Worm (Caenorhabditis elegans) whole organism, young adult: ENCODE data around the gene hrpl-1.

Experiments used
- B0035.1 ChIP-seq: sonication (generic microtip); optimal IDR thresholded peaks from 2 replicates; lab custom pipeline; 2016; ENCODE audit warnings: missing genetic modification characterization, mild to moderate bottlenecking, missing compliant biosample characterization, missing genotype, missing genetic modification reagents
- B0336.3 ChIP-seq: fragments of 200-800 bp; sonication (Bioruptor generic); IDR thresholded peaks from 2 replicates; pipeline ENCODE4 v1.3.6; 2022; ENCODE audit warnings: missing genetic modification characterization, missing compliant biosample characterization
- F23B12.7 ChIP-seq: sonication (generic microtip); optimal IDR thresholded peaks from 2 replicates; lab custom pipeline; 2017; ENCODE audit warnings: missing genetic modification characterization, mild to moderate bottlenecking, missing compliant biosample characterization, antibody characterized with exemption, moderate library complexity; ENCODE audit not compliant: insufficient read depth
- F37B4.10 ChIP-seq: fragments of 200-800 bp; sonication (Bioruptor generic); IDR thresholded peaks from 2 replicates; pipeline ENCODE4 v1.3.6; 2022; ENCODE audit warnings: missing genetic modification characterization, missing compliant biosample characterization
- F39B2.1 ChIP-seq: fragments of 200-800 bp; sonication (Bioruptor generic); IDR thresholded peaks from 2 replicates; pipeline ENCODE4 v1.3.6; 2022; ENCODE audit warnings: missing genetic modification reagents, missing genetic modification characterization, missing compliant biosample characterization
- F49E8.2 ChIP-seq: sonication (generic microtip); optimal IDR thresholded peaks from 3 replicates; lab custom pipeline; 2017; ENCODE audit warnings: missing genetic modification characterization, mild to moderate bottlenecking, missing compliant biosample characterization, antibody characterized with exemption, moderate library complexity; ENCODE audit not compliant: insufficient read depth
- F52B5.7 ChIP-seq: sonication (generic microtip); optimal IDR thresholded peaks from 2 replicates; lab custom pipeline; 2016; ENCODE audit warnings: mild to moderate bottlenecking, missing genetic modification characterization, missing compliant biosample characterization
- Y53F4B.3 ChIP-seq: fragments of 200-800 bp; sonication (Bioruptor generic); IDR thresholded peaks from 2 replicates; pipeline ENCODE4 v1.3.6; 2022; ENCODE audit warnings: missing genetic modification reagents, missing genetic modification characterization, missing compliant biosample characterization
- Y53G8AR.9 ChIP-seq: fragments of 200-800 bp; sonication (Bioruptor generic); conservative IDR thresholded peaks from 2 replicates; pipeline ENCODE4 v1.3.6; 2022; ENCODE audit warnings: missing genetic modification reagents, missing genetic modification characterization, missing compliant biosample characterization
- Y79H2A.3 ChIP-seq: fragments of 200-800 bp; sonication (Bioruptor generic); conservative IDR thresholded peaks from 2 replicates; pipeline ENCODE4 v1.3.6; 2022; ENCODE audit warnings: missing genetic modification reagents, missing genetic modification characterization, missing compliant biosample characterization
- ZK185.1 ChIP-seq: sonication (generic microtip); optimal IDR thresholded peaks from 2 replicates; lab custom pipeline; 2016; ENCODE audit warnings: mild to moderate bottlenecking, missing genetic modification characterization, missing compliant biosample characterization; ENCODE audit not compliant: poor library complexity, severe bottlenecking
- ama-1 ChIP-seq, 3 experiments: fragments of 150-350 bp in 1 of 3; sonication (generic microtip) in 2 of 3; optimal IDR thresholded peaks; 2 replicates each; lab custom pipeline; 2014 to 2018; ENCODE audit warnings: missing biosample characterization in 2 of 3, missing genetic modification characterization in 2 of 3, missing genetic modification reagents in 2 of 3
- athp-1 ChIP-seq: sonication (generic microtip); optimal IDR thresholded peaks from 2 replicates; lab custom pipeline; 2017; ENCODE audit warnings: mild to moderate bottlenecking, missing genetic modification characterization, missing compliant biosample characterization
- cebp-1 ChIP-seq, 2 experiments: fragments of 200-800 bp in 1 of 2; sonication (Bioruptor generic) in 1 of 2; sonication (generic microtip) in 1 of 2; IDR thresholded peaks in 1 of 2; optimal IDR thresholded peaks in 1 of 2; 2 replicates each; pipeline versions ENCODE4 v1.3.6 to Lab custom; 2017 to 2022; ENCODE audit warnings: missing compliant biosample characterization in 2 of 2, missing genetic modification characterization in 2 of 2, mild to moderate bottlenecking in 1 of 2, missing genetic modification reagents in 1 of 2, moderate library complexity in 1 of 2
- ceh-58 ChIP-seq: fragments of 200-800 bp; sonication (Bioruptor generic); IDR thresholded peaks from 2 replicates; pipeline ENCODE4 v1.3.6; 2022; ENCODE audit warnings: missing genetic modification characterization, missing compliant biosample characterization
- ceh-91 ChIP-seq: fragments of 200-800 bp; sonication (Bioruptor generic); IDR thresholded peaks from 2 replicates; pipeline ENCODE4 v1.3.6; 2022; ENCODE audit warnings: missing genetic modification reagents, missing genetic modification characterization, missing compliant biosample characterization
- dox-1 ChIP-seq: fragments of 200-800 bp; sonication (Bioruptor generic); IDR thresholded peaks from 2 replicates; pipeline ENCODE4 v1.3.6; 2022; ENCODE audit warnings: missing genetic modification reagents, missing genetic modification characterization, missing compliant biosample characterization
- egrh-3 ChIP-seq: fragments of 200-800 bp; sonication (Bioruptor generic); IDR thresholded peaks from 2 replicates; pipeline ENCODE4 v1.3.6; 2022; ENCODE audit warnings: missing genetic modification reagents, missing genetic modification characterization, missing compliant biosample characterization
- ekl-4 ChIP-seq: fragments of 200-800 bp; sonication (Bioruptor generic); IDR thresholded peaks from 2 replicates; pipeline ENCODE4 v1.3.6; 2022; ENCODE audit warnings: missing genetic modification reagents, missing genetic modification characterization, missing compliant biosample characterization
- hmg-1.2 ChIP-seq: fragments of 200-800 bp; sonication (Bioruptor generic); IDR thresholded peaks from 2 replicates; pipeline ENCODE4 v1.3.6; 2022; ENCODE audit warnings: missing genetic modification reagents, missing genetic modification characterization, missing compliant biosample characterization
- hsf-1 ChIP-seq: fragments of 200-800 bp; sonication (Bioruptor generic); IDR thresholded peaks from 2 replicates; pipeline ENCODE4 v1.3.6; 2022; ENCODE audit warnings: missing genetic modification reagents, missing genetic modification characterization, missing compliant biosample characterization
- lin-35 ChIP-seq, 3 experiments: fragments of 150-350 bp in 2 of 3; sonication (generic microtip) in 1 of 3; optimal IDR thresholded peaks; 2 replicates each; lab custom pipeline; 2014 to 2018; ENCODE audit warnings: missing biosample characterization in 3 of 3, missing genetic modification characterization in 3 of 3, missing genetic modification reagents in 3 of 3
- lin-54 ChIP-seq: fragments of 200-800 bp; sonication (Bioruptor generic); optimal IDR thresholded peaks from 2 replicates; lab custom pipeline; 2018; ENCODE audit warnings: mild to moderate bottlenecking, missing genetic modification characterization, missing compliant biosample characterization
- lir-1 ChIP-seq: fragments of 200-800 bp; sonication (Bioruptor generic); conservative IDR thresholded peaks from 2 replicates; pipeline ENCODE4 v1.3.6; 2022; ENCODE audit warnings: missing genetic modification reagents, missing genetic modification characterization, missing compliant biosample characterization
- mcd-1 ChIP-seq: fragments of 200-800 bp; sonication (Bioruptor generic); IDR thresholded peaks from 2 replicates; pipeline ENCODE4 v1.3.6; 2022; ENCODE audit warnings: missing genetic modification reagents, missing genetic modification characterization, missing compliant biosample characterization
- mel-28 ChIP-seq: sonication (generic microtip); optimal IDR thresholded peaks from 2 replicates; lab custom pipeline; 2016; ENCODE audit warnings: borderline replicate concordance, mild to moderate bottlenecking, missing genetic modification characterization, missing compliant biosample characterization
- nfya-1 ChIP-seq: sonication (generic microtip); optimal IDR thresholded peaks from 2 replicates; lab custom pipeline; 2017; ENCODE audit warnings: antibody characterized with exemption, missing compliant biosample characterization, missing genetic modification characterization, borderline replicate concordance; ENCODE audit not compliant: insufficient read depth
- nfyb-1 ChIP-seq: fragments of 200-800 bp; sonication (Bioruptor generic); IDR thresholded peaks from 2 replicates; pipeline ENCODE4 v1.3.6; 2022; ENCODE audit warnings: missing genetic modification reagents, missing genetic modification characterization, missing compliant biosample characterization
- nhr-120 ChIP-seq: fragments of 200-800 bp; sonication (Bioruptor generic); IDR thresholded peaks from 2 replicates; pipeline ENCODE4 v1.3.6; 2022; ENCODE audit warnings: missing genetic modification characterization, missing compliant biosample characterization
- nhr-90 ChIP-seq: sonication (generic microtip); optimal IDR thresholded peaks from 2 replicates; lab custom pipeline; 2016; ENCODE audit warnings: missing genotype, mild to moderate bottlenecking, missing genetic modification characterization, missing compliant biosample characterization
- pbrm-1 ChIP-seq: fragments of 200-800 bp; sonication (Bioruptor generic); IDR thresholded peaks from 2 replicates; pipeline ENCODE4 v1.3.6; 2022; ENCODE audit warnings: missing genetic modification reagents, missing genetic modification characterization, missing compliant biosample characterization
- pha-4 ChIP-seq: fragments of 150-350 bp; sonication (generic microtip); optimal IDR thresholded peaks from 2 replicates; lab custom pipeline; 2014; ENCODE audit warnings: missing biosample characterization, missing genetic modification reagents, missing genetic modification characterization
- repo-1 ChIP-seq: sonication (generic microtip); optimal IDR thresholded peaks from 2 replicates; lab custom pipeline; 2017; ENCODE audit warnings: mild to moderate bottlenecking, missing genetic modification characterization, missing compliant biosample characterization
- rpc-1 ChIP-seq, 2 experiments: fragments of 150-350 bp in 1 of 2; sonication (generic microtip) in 1 of 2; optimal IDR thresholded peaks; 2 replicates each; lab custom pipeline; 2014 to 2018; ENCODE audit warnings: missing biosample characterization in 1 of 2, missing genetic modification characterization in 1 of 2, missing genetic modification reagents in 1 of 2, missing genotype in 1 of 2
- snpc-3.4 ChIP-seq: sonication (generic microtip); optimal IDR thresholded peaks from 2 replicates; lab custom pipeline; 2017; ENCODE audit warnings: missing genetic modification characterization, mild to moderate bottlenecking, missing compliant biosample characterization, antibody characterized with exemption, moderate library complexity, missing genotype, missing genetic modification reagents
- snpc-4 ChIP-seq, 5 experiments: fragments of 150-350 bp in 1 of 5; sonication (generic microtip) in 4 of 5; optimal IDR thresholded peaks; 2 replicates each; lab custom pipeline; 2014 to 2018; ENCODE audit warnings: missing genetic modification characterization in 5 of 5, missing biosample characterization in 3 of 5, antibody characterized with exemption in 2 of 5, mild to moderate bottlenecking in 2 of 5, missing compliant biosample characterization in 2 of 5, missing genotype in 2 of 5, moderate library complexity in 2 of 5, missing genetic modification reagents in 1 of 5
- tlf-1 ChIP-seq: fragments of 200-800 bp; sonication (Bioruptor generic); optimal IDR thresholded peaks from 2 replicates; lab custom pipeline; 2018; ENCODE audit warnings: mild to moderate bottlenecking, missing genetic modification characterization, missing compliant biosample characterization
- zfh-2 ChIP-seq: fragments of 200-800 bp; sonication (Bioruptor generic); conservative IDR thresholded peaks from 2 replicates; pipeline ENCODE4 v1.3.6; 2022; ENCODE audit warnings: missing genetic modification reagents, missing genetic modification characterization, missing compliant biosample characterization
- ztf-18 ChIP-seq: sonication (generic microtip); optimal IDR thresholded peaks from 2 replicates; lab custom pipeline; 2016; ENCODE audit warnings: missing genotype, mild to moderate bottlenecking, missing genetic modification characterization, missing compliant biosample characterization
- ztf-22 ChIP-seq: fragments of 200-800 bp; sonication (Bioruptor generic); optimal IDR thresholded peaks from 2 replicates; lab custom pipeline; 2018; ENCODE audit warnings: mild to moderate bottlenecking, missing genetic modification characterization, moderate library complexity, missing compliant biosample characterization
- ztf-26 ChIP-seq: sonication (generic microtip); optimal IDR thresholded peaks from 2 replicates; lab custom pipeline; 2017; ENCODE audit warnings: missing genetic modification characterization, missing compliant biosample characterization
- ztf-28 ChIP-seq: fragments of 200-800 bp; sonication (Bioruptor generic); IDR thresholded peaks from 2 replicates; pipeline ENCODE4 v1.3.6; 2022; ENCODE audit warnings: missing genetic modification reagents, missing genetic modification characterization, missing compliant biosample characterization
- ztf-3 ChIP-seq: fragments of 200-800 bp; sonication (Bioruptor generic); optimal IDR thresholded peaks from 2 replicates; lab custom pipeline; 2018; ENCODE audit warnings: mild to moderate bottlenecking, missing genetic modification characterization, missing compliant biosample characterization
- ztf-6 ChIP-seq: fragments of 200-800 bp; sonication (Bioruptor generic); IDR thresholded peaks from 2 replicates; pipeline ENCODE4 v1.3.6; 2022; ENCODE audit warnings: missing genetic modification reagents, missing genetic modification characterization, missing compliant biosample characterization

Gene hrpl-1

DNA sequence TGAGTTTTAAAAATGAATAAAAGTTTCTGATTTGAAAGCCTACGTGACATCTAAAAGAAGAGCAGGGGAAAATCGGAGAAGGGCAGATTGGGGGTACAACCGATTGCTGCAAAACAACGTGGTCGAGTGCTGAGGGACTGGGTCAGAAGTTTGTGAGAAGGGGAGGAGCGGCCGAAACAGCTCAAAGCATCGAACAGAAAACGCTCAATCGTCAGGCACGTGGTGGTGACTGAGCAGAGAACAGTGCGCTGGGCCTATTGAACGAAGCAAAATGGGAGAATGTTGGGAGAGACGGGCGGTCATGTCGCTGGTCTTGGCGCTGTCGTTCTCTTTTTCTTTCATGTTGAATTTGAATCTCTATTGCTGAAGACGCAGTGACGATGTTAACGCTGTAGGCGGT is 7.4 kb upstream of the hrpl-1 start (continued):
- TF ChIP-seq ztf-18 (tag; lab: Kevin White, UChicago) (peak; percentile 9), rpc-1 (optimal IDR thresholded peaks at IDR 0.05; lab: Kevin White, UChicago) (no peak), rpc-1 (tag; optimal IDR thresholded peaks at IDR 0.05; lab: Kevin White, UChicago) (no peak), F39B2.1 (GFP tag; lab: Robert Waterston, UW) (no peak), ZK185.1 (tag; lab: Kevin White, UChicago) (no peak), mcd-1 (peak; percentile 35; the same call in 1 of the 2 replicates), B0336.3 (no peak; the same call in 1 of the 2 replicates), nhr-120 (GFP tag; lab: Robert Waterston, UW) (no peak), ceh-91 (no peak), lin-35 (GFP tag; optimal IDR thresholded peaks at IDR 0.05; lab: Kevin White, UChicago) (peak in 1 of 3 experiments; percentile 49), snpc-3.4 (no peak), ama-1 (optimal IDR thresholded peaks at IDR 0.05; lab: Kevin White, UChicago) (peak; percentile 66), ama-1 (GFP tag; optimal IDR thresholded peaks at IDR 0.05; lab: Kevin White, UChicago) (no peak), ceh-58 (GFP tag; lab: Robert Waterston, UW) (no peak), F37B4.10 (GFP tag; lab: Robert Waterston, UW) (0 out of 2 replicates have a peak, but pooled peaks have one; percentile 78), pha-4 (tag; lab: Kevin White, UChicago) (no peak), athp-1 (tag; lab: Kevin White, UChicago) (peak; percentile 13), ztf-3 (GFP tag; lab: Kevin White, UChicago) (peak; percentile 52), Y53G8AR.9 (peak; percentile 63; the same call in 1 of the 2 replicates), egrh-3 (GFP tag; lab: Robert Waterston, UW) (peak; percentile 60), ztf-22 (GFP tag; lab: Kevin White, UChicago) (no peak), hsf-1 (GFP tag; lab: Robert Waterston, UW) (no peak), F23B12.7 (tag; lab: Kevin White, UChicago) (no peak), tlf-1 (GFP tag; lab: Kevin White, UChicago) (peak; percentile 46), ztf-6 (GFP tag; lab: Robert Waterston, UW) (no peak), ztf-26 (tag; lab: Kevin White, UChicago) (peak; percentile 49), nfya-1 (tag; lab: Kevin White, UChicago) (no peak), F52B5.7 (tag; lab: Kevin White, UChicago) (no peak), repo-1 (peak; percentile 5), zfh-2 (GFP tag; lab: Robert Waterston, UW) (peak; percentile 91)

DNA sequence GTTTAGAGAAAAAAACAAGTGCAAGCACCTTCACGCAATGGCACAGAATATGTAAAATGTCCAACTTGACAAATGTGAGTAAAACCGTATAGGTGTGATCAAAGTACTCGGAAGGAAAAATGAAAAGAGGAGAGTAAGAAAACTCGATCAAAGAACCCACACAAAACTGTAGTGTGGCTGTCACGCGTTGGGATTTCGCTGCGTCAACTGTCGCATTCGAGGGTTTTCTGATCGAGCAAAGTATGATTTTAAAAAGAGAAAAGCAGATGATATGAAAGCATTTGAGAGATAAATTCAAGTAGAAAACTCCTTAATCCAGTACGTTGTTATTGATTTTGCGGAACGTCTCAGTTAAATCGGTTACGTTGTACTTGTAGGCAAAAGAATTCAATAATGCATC is 6.7 kb upstream of the hrpl-1 start:
- no peak for TF ChIP-seq B0336.3
- TF ChIP-seq ama-1 (optimal IDR thresholded peaks at IDR 0.05; lab: Kevin White, UChicago), result no peak
- TF ChIP-seq ama-1 (GFP tag; optimal IDR thresholded peaks at IDR 0.05; lab: Kevin White, UChicago), result no peak
- no peak for TF ChIP-seq nhr-90
- no peak for TF ChIP-seq dox-1 (GFP tag; lab: Robert Waterston, UW)
- TF ChIP-seq ekl-4 (GFP tag; lab: Robert Waterston, UW), result no peak
- no peak for TF ChIP-seq F49E8.2 (tag; lab: Kevin White, UChicago)
- peak; percentile 46; the same call in 1 of the 2 replicates for TF ChIP-seq nfyb-1
- TF ChIP-seq ztf-28 (GFP tag; lab: Robert Waterston, UW), result no peak
- TF ChIP-seq Y79H2A.3 (GFP tag; lab: Robert Waterston, UW), result no peak
- TF ChIP-seq snpc-3.4, result no peak
- no peak for TF ChIP-seq snpc-4 (GFP tag; optimal IDR thresholded peaks at IDR 0.05; lab: Kevin White, UChicago)
- no peak for TF ChIP-seq snpc-4 (tag; optimal IDR thresholded peaks at IDR 0.05; lab: Kevin White, UChicago)
- no peak for TF ChIP-seq pbrm-1 (GFP tag; lab: Robert Waterston, UW)
- no peak for TF ChIP-seq ceh-58 (GFP tag; lab: Robert Waterston, UW)
- TF ChIP-seq mel-28 (tag; lab: Kevin White, UChicago), result no peak
- TF ChIP-seq Y53F4B.3, result no peak
- TF ChIP-seq ztf-3 (GFP tag; lab: Kevin White, UChicago), result no peak
- no peak for TF ChIP-seq hmg-1.2 (GFP tag; lab: Robert Waterston, UW)
- TF ChIP-seq ztf-22 (GFP tag; lab: Kevin White, UChicago), result no peak
- TF ChIP-seq nfya-1 (tag; lab: Kevin White, UChicago), result no peak
- TF ChIP-seq B0035.1 (tag; lab: Kevin White, UChicago), result no peak
- no peak for TF ChIP-seq cebp-1 (GFP tag; IDR thresholded peaks at IDR 0.05; lab: Robert Waterston, UW)
- peak; percentile 35 for TF ChIP-seq cebp-1 (tag; optimal IDR thresholded peaks at IDR 0.05; lab: Kevin White, UChicago)
- peak; percentile 42 for TF ChIP-seq lin-54
- 0 out of 2 replicates have a peak, but pooled peaks have one; percentile 50 for TF ChIP-seq lir-1 (GFP tag; lab: Robert Waterston, UW)
